Worm (Caenorhabditis elegans) whole organism, L4 larva: ENCODE measurements around the gene pup-2.

Experiments used
- F26F4.8 ChIP-seq: fragments of 200-800 bp; sonication (Bioruptor generic); conservative IDR thresholded peaks from 2 replicates; pipeline ENCODE4 v1.3.6; 2022; ENCODE audit warnings: missing genetic modification characterization, missing compliant biosample characterization
- R02D3.7 ChIP-seq: fragments of 150-350 bp; sonication (generic microtip); optimal IDR thresholded peaks from 3 replicates; lab custom pipeline; 2014; ENCODE audit warnings: missing biosample characterization, missing genetic modification characterization
- T20F7.1 ChIP-seq: fragments of 200-800 bp; sonication (Bioruptor generic); optimal IDR thresholded peaks from 2 replicates; lab custom pipeline; 2018; ENCODE audit warnings: mild to moderate bottlenecking, missing genetic modification characterization, missing compliant biosample characterization
- Y48G9A.11 ChIP-seq: fragments of 200-800 bp; sonication (Bioruptor generic); IDR thresholded peaks from 2 replicates; pipeline ENCODE4 v1.3.6; 2022; ENCODE audit warnings: missing genetic modification reagents, missing genetic modification characterization, missing compliant biosample characterization
- Y5F2A.4 ChIP-seq: fragments of 200-800 bp; sonication (Bioruptor generic); optimal IDR thresholded peaks from 2 replicates; lab custom pipeline; 2018; ENCODE audit warnings: mild to moderate bottlenecking, missing genetic modification characterization, missing compliant biosample characterization
- ZK546.5 ChIP-seq, 2 experiments: sonication (generic microtip); optimal IDR thresholded peaks; 2 replicates each; lab custom pipeline; 2017; ENCODE audit warnings: missing biosample characterization in 2 of 2, missing genetic modification characterization in 2 of 2
- aha-1 ChIP-seq: fragments of 150-350 bp; peaks from one replicate; lab custom pipeline; 2014; ENCODE audit warnings: missing biosample characterization, missing genetic modification characterization
- ama-1 ChIP-seq: fragments of 150-350 bp; optimal IDR thresholded peaks from 2 replicates; lab custom pipeline; 2014; ENCODE audit warnings: inconsistent platforms, mixed read lengths
- ceh-28 ChIP-seq: fragments of 150-350 bp; optimal IDR thresholded peaks from 2 replicates; lab custom pipeline; 2014; ENCODE audit warnings: missing biosample characterization, missing genetic modification reagents, missing genetic modification characterization
- ceh-32 ChIP-seq: sonication (generic microtip); optimal IDR thresholded peaks from 2 replicates; lab custom pipeline; 2016; ENCODE audit warnings: mild to moderate bottlenecking, missing genetic modification characterization, missing compliant biosample characterization; ENCODE audit not compliant: poor library complexity
- ceh-62 ChIP-seq: sonication (generic microtip); optimal IDR thresholded peaks from 2 replicates; lab custom pipeline; 2017; ENCODE audit warnings: missing biosample characterization, missing genetic modification characterization
- ceh-82 ChIP-seq: sonication (generic microtip); optimal IDR thresholded peaks from 2 replicates; lab custom pipeline; 2017; ENCODE audit warnings: missing biosample characterization, missing genetic modification characterization
- daf-12 ChIP-seq: fragments of 150-350 bp; optimal IDR thresholded peaks from 2 replicates; lab custom pipeline; 2014; ENCODE audit warnings: missing biosample characterization, missing genetic modification reagents, missing genetic modification characterization
- daf-16 ChIP-seq, 3 experiments: sonication (generic microtip); optimal IDR thresholded peaks; 2 replicates each; lab custom pipeline; 2016 to 2017; ENCODE audit warnings: missing genetic modification characterization in 3 of 3, missing genetic modification reagents in 3 of 3, mild to moderate bottlenecking in 2 of 3, missing compliant biosample characterization in 2 of 3, missing biosample characterization in 1 of 3, moderate library complexity in 1 of 3
- dmd-6 ChIP-seq: fragments of 200-800 bp; sonication (Bioruptor generic); IDR thresholded peaks from 2 replicates; pipeline ENCODE4 v1.3.6; 2022; ENCODE audit warnings: missing genetic modification reagents, missing genetic modification characterization, missing compliant biosample characterization
- dmd-9 ChIP-seq: fragments of 200-800 bp; sonication (Bioruptor generic); IDR thresholded peaks from 2 replicates; pipeline ENCODE4 v1.3.6; 2022; ENCODE audit warnings: missing genetic modification reagents, missing genetic modification characterization, missing compliant biosample characterization
- dpl-1 ChIP-seq: fragments of 150-350 bp; optimal IDR thresholded peaks from 2 replicates; lab custom pipeline; 2014; ENCODE audit warnings: missing biosample characterization, missing genetic modification reagents, missing genetic modification characterization
- dve-1 ChIP-seq: sonication (generic microtip); optimal IDR thresholded peaks from 2 replicates; lab custom pipeline; 2017; ENCODE audit warnings: antibody characterized with exemption, mild to moderate bottlenecking, missing genetic modification characterization, missing compliant biosample characterization; ENCODE audit not compliant: insufficient read depth
- hif-1 ChIP-seq, 2 experiments: sonication (generic microtip); optimal IDR thresholded peaks; 2 replicates each; lab custom pipeline; 2016 to 2017; ENCODE audit warnings: missing compliant biosample characterization in 2 of 2, missing genetic modification characterization in 2 of 2, missing genetic modification reagents in 2 of 2, missing genotype in 2 of 2, mild to moderate bottlenecking in 1 of 2
- hlh-11 ChIP-seq: fragments of 200-800 bp; sonication (Bioruptor generic); optimal IDR thresholded peaks from 2 replicates; lab custom pipeline; 2018; ENCODE audit warnings: mild to moderate bottlenecking, missing genetic modification characterization, missing compliant biosample characterization
- hlh-30 ChIP-seq: sonication (generic microtip); optimal IDR thresholded peaks from 2 replicates; lab custom pipeline; 2017; ENCODE audit warnings: antibody characterized with exemption, mild to moderate bottlenecking, missing genetic modification characterization, missing compliant biosample characterization; ENCODE audit not compliant: insufficient read depth
- lin-1 ChIP-seq: fragments of 200-800 bp; sonication (Bioruptor generic); IDR thresholded peaks from 2 replicates; pipeline ENCODE4 v1.3.6; 2022; ENCODE audit warnings: missing genetic modification reagents, missing genetic modification characterization, missing compliant biosample characterization
- lin-13 ChIP-seq: fragments of 150-350 bp; optimal IDR thresholded peaks from 2 replicates; lab custom pipeline; 2014; ENCODE audit warnings: missing biosample characterization, missing genetic modification reagents, missing genetic modification characterization
- lin-15B ChIP-seq: fragments of 150-350 bp; sonication (generic microtip); optimal IDR thresholded peaks from 3 replicates; lab custom pipeline; 2014; ENCODE audit warnings: missing biosample characterization, missing genetic modification characterization
- lin-38 ChIP-seq: fragments of 200-800 bp; sonication (Bioruptor generic); IDR thresholded peaks from 2 replicates; pipeline ENCODE4 v1.3.6; 2022; ENCODE audit warnings: missing genetic modification reagents, missing genetic modification characterization, missing compliant biosample characterization
- lsy-2 ChIP-seq, 2 experiments: fragments of 150-350 bp in 1 of 2; sonication (generic microtip) in 1 of 2; optimal IDR thresholded peaks; 2 replicates each; lab custom pipeline; 2014 to 2017; ENCODE audit warnings: missing biosample characterization in 2 of 2, missing genetic modification characterization in 2 of 2
- mdl-1 ChIP-seq, 2 experiments: fragments of 150-350 bp in 1 of 2; sonication (generic microtip) in 1 of 2; optimal IDR thresholded peaks; 2 replicates each; lab custom pipeline; 2014 to 2017; ENCODE audit warnings: missing biosample characterization in 2 of 2, missing genetic modification characterization in 2 of 2
- mdt-29 ChIP-seq: fragments of 200-800 bp; sonication (Bioruptor generic); IDR thresholded peaks from 2 replicates; pipeline ENCODE4 v1.3.6; 2022; ENCODE audit warnings: missing genetic modification reagents, missing genetic modification characterization, missing compliant biosample characterization
- mep-1 ChIP-seq: fragments of 150-350 bp; sonication (generic microtip); optimal IDR thresholded peaks from 3 replicates; lab custom pipeline; 2014; ENCODE audit warnings: missing biosample characterization, missing genetic modification characterization
- mes-2 ChIP-seq: sonication (generic microtip); optimal IDR thresholded peaks from 2 replicates; lab custom pipeline; 2016; ENCODE audit warnings: missing genotype, mild to moderate bottlenecking, missing genetic modification characterization, missing compliant biosample characterization; ENCODE audit not compliant: poor library complexity, severe bottlenecking
- nhr-10 ChIP-seq: fragments of 150-350 bp; optimal IDR thresholded peaks from 2 replicates; lab custom pipeline; 2014; ENCODE audit warnings: missing biosample characterization, missing genetic modification characterization
- nhr-102 ChIP-seq: sonication (generic microtip); optimal IDR thresholded peaks from 2 replicates; lab custom pipeline; 2016; ENCODE audit warnings: mild to moderate bottlenecking, missing genetic modification characterization, moderate library complexity, missing compliant biosample characterization
- nhr-11 ChIP-seq: fragments of 150-350 bp; optimal IDR thresholded peaks from 2 replicates; lab custom pipeline; 2014; ENCODE audit warnings: missing biosample characterization, missing genetic modification characterization
- nhr-28 ChIP-seq: fragments of 150-350 bp; optimal IDR thresholded peaks from 2 replicates; lab custom pipeline; 2014; ENCODE audit warnings: missing biosample characterization, missing genetic modification characterization
- nhr-41 ChIP-seq: fragments of 200-800 bp; sonication (Bioruptor generic); IDR thresholded peaks from 2 replicates; pipeline ENCODE4 v1.3.6; 2022; ENCODE audit warnings: missing genetic modification reagents, missing genetic modification characterization, missing compliant biosample characterization
- pha-4 ChIP-seq, 2 experiments: fragments of 150-350 bp in 1 of 2; fragments of 200-800 bp in 1 of 2; sonication (Bioruptor generic) in 1 of 2; IDR thresholded peaks in 1 of 2; optimal IDR thresholded peaks in 1 of 2; 2 replicates each; pipeline versions ENCODE4 v1.3.6 to Lab custom; 2014 to 2022; ENCODE audit warnings: missing genetic modification characterization in 2 of 2, missing genetic modification reagents in 2 of 2, missing biosample characterization in 1 of 2, missing compliant biosample characterization in 1 of 2
- php-3 ChIP-seq: fragments of 200-800 bp; sonication (Bioruptor generic); IDR thresholded peaks from 2 replicates; pipeline ENCODE4 v1.3.6; 2022; ENCODE audit warnings: missing genetic modification reagents, missing genetic modification characterization, missing compliant biosample characterization
- pqm-1 ChIP-seq: sonication (generic microtip); optimal IDR thresholded peaks from 2 replicates; lab custom pipeline; 2017; ENCODE audit warnings: missing biosample characterization, missing genetic modification characterization
- spr-1 ChIP-seq: sonication (generic microtip); optimal IDR thresholded peaks from 2 replicates; lab custom pipeline; 2016; ENCODE audit warnings: mild to moderate bottlenecking, missing genetic modification characterization, missing compliant biosample characterization
- unc-130 ChIP-seq: sonication (generic microtip); optimal IDR thresholded peaks from 2 replicates; lab custom pipeline; 2016; ENCODE audit warnings: missing genetic modification reagents, missing genetic modification characterization, missing compliant biosample characterization
- zfp-3 ChIP-seq: fragments of 200-800 bp; sonication (Bioruptor generic); conservative IDR thresholded peaks from 2 replicates; pipeline ENCODE4 v1.3.6; 2022; ENCODE audit warnings: missing genetic modification reagents, missing genetic modification characterization, missing compliant biosample characterization
- ztf-11 ChIP-seq: fragments of 150-350 bp; optimal IDR thresholded peaks from 2 replicates; lab custom pipeline; 2014; ENCODE audit warnings: missing biosample characterization, missing genetic modification characterization
- ztf-7 ChIP-seq: fragments of 150-350 bp; optimal IDR thresholded peaks from 2 replicates; lab custom pipeline; 2014; ENCODE audit warnings: missing biosample characterization, missing genetic modification characterization

Gene pup-2

DNA sequence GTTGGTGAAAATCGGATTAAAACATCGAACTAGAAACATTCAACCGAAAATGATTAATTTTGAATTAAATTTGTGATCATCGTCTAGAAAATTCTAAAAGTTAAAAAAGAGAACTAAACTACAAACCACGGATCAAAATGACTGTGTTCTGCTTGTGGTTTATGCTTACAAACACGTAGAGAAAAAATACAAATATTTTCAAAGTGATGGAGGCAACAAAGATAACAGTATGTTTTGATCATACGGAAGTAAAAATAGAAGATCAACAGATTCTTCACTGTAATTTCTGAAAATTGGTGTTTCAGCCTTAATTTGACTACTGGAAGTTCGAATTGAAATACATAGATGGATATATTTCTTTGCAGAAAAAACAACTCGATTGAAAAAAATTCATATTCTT, 17.6 kb downstream of the pup-2 start:
- TF ChIP-seq hif-1 (tag; optimal IDR thresholded peaks at IDR 0.05; lab: Kevin White, UChicago), result no peak
- TF ChIP-seq dmd-6 (GFP tag; lab: Robert Waterston, UW), result peak; percentile 27; the same call in 1 of the 2 replicates
- no peak for TF ChIP-seq spr-1 (tag; lab: Kevin White, UChicago)
- no peak for TF ChIP-seq ceh-32 (tag; lab: Kevin White, UChicago)
- TF ChIP-seq ZK546.5 (tag; optimal IDR thresholded peaks at IDR 0.05; lab: Kevin White, UChicago), result no peak
- TF ChIP-seq nhr-28, result peak; percentile 96
- TF ChIP-seq lin-13 (GFP tag; lab: Kevin White, UChicago), result peak; percentile 15
- TF ChIP-seq hlh-11 (tag; lab: Kevin White, UChicago), result no peak
- no peak for TF ChIP-seq R02D3.7 (tag; lab: Kevin White, UChicago)
- peak; percentile 27 for TF ChIP-seq nhr-102 (tag; lab: Kevin White, UChicago)
- no peak for TF ChIP-seq daf-16 (GFP tag; optimal IDR thresholded peaks at IDR 0.05; lab: Kevin White, UChicago)
- peak; percentile 82 for TF ChIP-seq daf-16 (tag; optimal IDR thresholded peaks at IDR 0.05; lab: Kevin White, UChicago)
- no peak for TF ChIP-seq dpl-1
- TF ChIP-seq nhr-41 (GFP tag; lab: Robert Waterston, UW), result no peak
- peak; percentile 46 for TF ChIP-seq lin-38 (GFP tag; lab: Robert Waterston, UW)
- no peak for TF ChIP-seq php-3 (GFP tag; lab: Robert Waterston, UW)
- no peak for TF ChIP-seq ceh-82 (tag; lab: Kevin White, UChicago)
- peak; percentile 29 for TF ChIP-seq dve-1
- TF ChIP-seq mep-1 (tag; lab: Kevin White, UChicago), result peak; percentile 13
- no peak for TF ChIP-seq lin-15B
- no peak for TF ChIP-seq T20F7.1 (GFP tag; lab: Kevin White, UChicago)
- no peak for TF ChIP-seq lin-1 (GFP tag; lab: Robert Waterston, UW)
- TF ChIP-seq zfp-3 (GFP tag; lab: Robert Waterston, UW), result no peak
- no peak for TF ChIP-seq pqm-1
- TF ChIP-seq mdl-1 (tag; optimal IDR thresholded peaks at IDR 0.05; lab: Kevin White, UChicago), result no peak
- TF ChIP-seq pha-4 (GFP tag; IDR thresholded peaks at IDR 0.05; lab: Robert Waterston, UW), result peak; percentile 36; the same call in 1 of the 2 replicates
- no peak for TF ChIP-seq pha-4 (tag; optimal IDR thresholded peaks at IDR 0.05; lab: Kevin White, UChicago)
- no peak for TF ChIP-seq dmd-9 (GFP tag; lab: Robert Waterston, UW)
- TF ChIP-seq, all 104 proteins: peak for 9

ce11 chrIII:5206861-5207414, 21.2 kb downstream of the pup-2 start, which contains the start of gene morc-1:
TSS of gene morc-1 (minus strand) at chrIII:5206911.
- peak; percentile 34 for TF ChIP-seq mes-2 (tag; lab: Kevin White, UChicago)
- no peak for TF ChIP-seq F26F4.8 (GFP tag; lab: Robert Waterston, UW)
- peak; percentile 81 for TF ChIP-seq aha-1 (tag; lab: Kevin White, UChicago)
- no peak for TF ChIP-seq Y5F2A.4 (GFP tag; lab: Kevin White, UChicago)
- TF ChIP-seq lsy-2 (tag; optimal IDR thresholded peaks at IDR 0.05; lab: Kevin White, UChicago), result peak in 1 of 2 experiments; percentile 49
- peak; percentile 15 for TF ChIP-seq unc-130 (GFP tag; lab: Kevin White, UChicago)
- no peak for TF ChIP-seq nhr-11 (tag; lab: Kevin White, UChicago)
- TF ChIP-seq Y48G9A.11 (GFP tag; lab: Robert Waterston, UW), result 0 out of 2 replicates have a peak, but pooled peaks have one; percentile 14

DNA sequence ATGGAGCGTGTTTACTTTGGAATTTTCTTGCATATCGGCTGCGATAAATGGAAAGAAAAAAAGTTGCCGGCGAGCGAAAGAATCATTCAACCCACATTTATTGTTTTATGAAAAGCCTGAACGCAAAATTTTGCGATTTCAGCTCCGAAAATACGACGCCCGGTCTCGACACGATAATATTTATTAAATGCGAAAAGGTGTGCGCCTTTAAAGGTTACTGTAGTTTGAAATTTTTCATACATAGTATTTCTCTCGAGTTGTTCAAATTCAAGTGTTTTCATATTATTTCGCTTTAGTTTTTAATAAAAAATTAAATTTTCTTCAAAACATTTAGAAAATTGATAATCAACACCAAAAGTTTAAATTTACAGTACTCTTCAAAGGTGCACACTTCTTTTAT, 23.3 kb downstream of the pup-2 start, which contains the start of gene syx-16:
Gene syx-16, minus strand, starts transcription at position 118 of the 400 bp plus-strand sequence.
- no peak for TF ChIP-seq mdt-29 (GFP tag; lab: Robert Waterston, UW)
- no peak for TF ChIP-seq ama-1 (lab: Kevin White, UChicago)
- no peak for TF ChIP-seq ztf-7
- TF ChIP-seq nhr-11 (tag; lab: Kevin White, UChicago), result no peak
- no peak for TF ChIP-seq daf-12 (tag; lab: Kevin White, UChicago)
- TF ChIP-seq ceh-28 (tag; lab: Kevin White, UChicago), result no peak
- no peak for TF ChIP-seq nhr-10 (tag; lab: Kevin White, UChicago)
- TF ChIP-seq ceh-62 (tag; lab: Kevin White, UChicago), result no peak
- TF ChIP-seq ztf-11 (tag; lab: Kevin White, UChicago), result no peak
- TF ChIP-seq lsy-2 (tag; optimal IDR thresholded peaks at IDR 0.05; lab: Kevin White, UChicago), result no peak
- no peak for TF ChIP-seq nhr-102 (tag; lab: Kevin White, UChicago)
- TF ChIP-seq aha-1 (tag; lab: Kevin White, UChicago), result no peak
- TF ChIP-seq hlh-30, result no peak
